Fruit fly (Drosophila melanogaster) whole organism, embryonic: ENCODE data around the gene CG5068.

Experiments
- Asciz ChIP-seq: fragments of 200-800 bp; sonication (Bioruptor generic); optimal IDR thresholded peaks from 2 replicates; lab custom pipeline; 2017; ENCODE audit warnings: missing biosample characterization, mild to moderate bottlenecking, missing genetic modification characterization, missing genetic modification reagents
- C15 ChIP-seq: fragments of 200-800 bp; sonication (Bioruptor generic); IDR thresholded peaks from 3 replicates; pipeline ENCODE4 v1.3.6; 2022; ENCODE audit warnings: missing biosample characterization, missing genetic modification characterization
- CG10274 ChIP-seq: fragments of 200-800 bp; sonication (Bioruptor generic); optimal IDR thresholded peaks from 3 replicates; lab custom pipeline; 2017; ENCODE audit warnings: missing biosample characterization, mild to moderate bottlenecking, missing genetic modification characterization
- CG10543 ChIP-seq: fragments of 200-800 bp; sonication (Bioruptor generic); optimal IDR thresholded peaks from 3 replicates; lab custom pipeline; 2017; ENCODE audit warnings: missing biosample characterization, mild to moderate bottlenecking, missing genetic modification characterization, moderate library complexity
- CG12391 ChIP-seq: fragments of 200-800 bp; sonication (Bioruptor generic); optimal IDR thresholded peaks from 3 replicates; lab custom pipeline; 2018; ENCODE audit warnings: missing biosample characterization, mild to moderate bottlenecking, missing genetic modification characterization, moderate library complexity
- CG12769 ChIP-seq: fragments of 200-800 bp; sonication (Bioruptor generic); optimal IDR thresholded peaks from 2 replicates; lab custom pipeline; 2019; ENCODE audit warnings: missing biosample characterization, mild to moderate bottlenecking, missing genetic modification characterization, moderate library complexity
- CG15073 ChIP-seq: fragments of 200-800 bp; sonication (Bioruptor generic); optimal IDR thresholded peaks from 2 replicates; lab custom pipeline; 2016; ENCODE audit warnings: missing biosample characterization, missing genetic modification characterization
- CG15601 ChIP-seq: fragments of 200-800 bp; sonication (Bioruptor generic); optimal IDR thresholded peaks from 3 replicates; lab custom pipeline; 2019; ENCODE audit warnings: missing biosample characterization, mild to moderate bottlenecking, missing genetic modification characterization, moderate library complexity
- CG1603 ChIP-seq: fragments of 200-800 bp; sonication (Bioruptor generic); optimal IDR thresholded peaks from 2 replicates; lab custom pipeline; 2019; ENCODE audit warnings: missing biosample characterization, mild to moderate bottlenecking, missing genetic modification characterization, moderate library complexity
- CG16779 ChIP-seq: fragments of 200-800 bp; sonication (Bioruptor generic); IDR thresholded peaks from 2 replicates; pipeline ENCODE4 v1.3.6; 2022; ENCODE audit warnings: missing biosample characterization, missing genetic modification characterization
- CG17612 ChIP-seq: fragments of 200-800 bp; sonication (Bioruptor generic); IDR thresholded peaks from 2 replicates; pipeline ENCODE4 v1.3.6; 2022; ENCODE audit warnings: missing biosample characterization, missing genetic modification characterization
- CG2116 ChIP-seq: fragments of 200-800 bp; sonication (Bioruptor generic); optimal IDR thresholded peaks from 3 replicates; lab custom pipeline; 2018; ENCODE audit warnings: missing biosample characterization, mild to moderate bottlenecking, missing genetic modification characterization
- CG34224 ChIP-seq: fragments of 200-800 bp; sonication (Bioruptor generic); IDR thresholded peaks from 3 replicates; pipeline ENCODE4 v1.3.6; 2022; ENCODE audit warnings: missing biosample characterization, missing genetic modification characterization; ENCODE audit not compliant: partially characterized antibody
- CG3995 ChIP-seq: fragments of 200-800 bp; sonication (Bioruptor generic); optimal IDR thresholded peaks from 3 replicates; lab custom pipeline; 2016; ENCODE audit warnings: missing biosample characterization, missing genetic modification characterization
- CG42726 ChIP-seq: fragments of 200-800 bp; sonication (Bioruptor generic); IDR thresholded peaks from 2 replicates; pipeline ENCODE4 v1.3.6; 2022; ENCODE audit warnings: missing biosample characterization, missing genetic modification characterization; ENCODE audit not compliant: partially characterized antibody
- CG4854 ChIP-seq: fragments of 200-800 bp; sonication (Bioruptor generic); optimal IDR thresholded peaks from 2 replicates; lab custom pipeline; 2016; ENCODE audit warnings: missing biosample characterization, missing genetic modification characterization, inconsistent platforms
- CG6854 ChIP-seq: fragments of 200-800 bp; sonication (Bioruptor generic); optimal IDR thresholded peaks from 3 replicates; lab custom pipeline; 2017; ENCODE audit warnings: missing biosample characterization, mild to moderate bottlenecking, missing genetic modification characterization
- CG7928 ChIP-seq: fragments of 200-800 bp; sonication (Bioruptor generic); optimal IDR thresholded peaks from 2 replicates; lab custom pipeline; 2017; ENCODE audit warnings: missing biosample characterization, mild to moderate bottlenecking, missing genetic modification characterization
- CG9932 ChIP-seq: fragments of 200-800 bp; sonication (Bioruptor generic); IDR thresholded peaks from 2 replicates; pipeline ENCODE4 v1.3.6; 2022; ENCODE audit warnings: missing biosample characterization, missing genetic modification characterization
- CrebB ChIP-seq: fragments of 200-800 bp; sonication (Bioruptor generic); optimal IDR thresholded peaks from 3 replicates; lab custom pipeline; 2018; ENCODE audit warnings: missing biosample characterization, mild to moderate bottlenecking, missing genetic modification characterization
- D ChIP-seq, 2 experiments: fragments of 200-800 bp in 1 of 2; fragments of >200 bp in 1 of 2; sonication (Bioruptor generic) in 1 of 2; optimal IDR thresholded peaks; 2 replicates in 1 of 2; 3 replicates in 1 of 2; lab custom pipeline; 2017; ENCODE audit warnings: mild to moderate bottlenecking in 1 of 2, missing biosample characterization in 1 of 2, missing genetic modification characterization in 1 of 2, missing genetic modification reagents in 1 of 2
- D19B ChIP-seq: fragments of 200-800 bp; sonication (Bioruptor generic); optimal IDR thresholded peaks from 2 replicates; lab custom pipeline; 2017; ENCODE audit warnings: missing biosample characterization, mild to moderate bottlenecking, missing genetic modification characterization
- Eip74EF ChIP-seq, 2 experiments: fragments of 200-800 bp in 1 of 2; fragments of >200 bp in 1 of 2; sonication (Bioruptor generic) in 1 of 2; optimal IDR thresholded peaks; 2 replicates each; lab custom pipeline; 2017 to 2019; ENCODE audit warnings: missing biosample characterization in 2 of 2, missing genetic modification characterization in 2 of 2, mild to moderate bottlenecking in 1 of 2, moderate library complexity in 1 of 2
- HLH4C ChIP-seq: fragments of 200-800 bp; sonication (Bioruptor generic); IDR thresholded peaks from 3 replicates; pipeline ENCODE4 v1.3.6; 2022; ENCODE audit warnings: missing biosample characterization, missing genetic modification characterization; ENCODE audit not compliant: partially characterized antibody
- HLHmδ ChIP-seq: fragments of 200-800 bp; sonication (Bioruptor generic); optimal IDR thresholded peaks from 2 replicates; lab custom pipeline; 2018; ENCODE audit warnings: missing biosample characterization, mild to moderate bottlenecking, missing genetic modification characterization, moderate library complexity
- Hr51 ChIP-seq, 2 experiments: fragments of 200-800 bp; sonication (Bioruptor generic); optimal IDR thresholded peaks; 2 replicates in 1 of 2; 3 replicates in 1 of 2; lab custom pipeline; 2016 to 2018; ENCODE audit warnings: missing biosample characterization in 2 of 2, missing genetic modification characterization in 2 of 2, mild to moderate bottlenecking in 1 of 2, moderate library complexity in 1 of 2
- NC2β ChIP-seq: fragments of 200-800 bp; sonication (Bioruptor generic); optimal IDR thresholded peaks from 2 replicates; lab custom pipeline; 2016; ENCODE audit warnings: missing biosample characterization, missing genetic modification characterization
- Nf-YA ChIP-seq: fragments of 200-800 bp; sonication (Bioruptor generic); IDR thresholded peaks from 2 replicates; pipeline ENCODE4 v1.3.6; 2022; ENCODE audit warnings: missing biosample characterization, missing genetic modification characterization
- Nf-YB ChIP-seq: fragments of 200-800 bp; sonication (Bioruptor generic); optimal IDR thresholded peaks from 3 replicates; lab custom pipeline; 2019; ENCODE audit warnings: missing biosample characterization, mild to moderate bottlenecking, missing genetic modification characterization, moderate library complexity
- Nf-YC ChIP-seq: fragments of 200-800 bp; optimal IDR thresholded peaks from 3 replicates; lab custom pipeline; 2019; ENCODE audit warnings: missing biosample characterization, mild to moderate bottlenecking, missing genetic modification characterization, moderate library complexity
- PHDP ChIP-seq: fragments of 200-800 bp; sonication (Bioruptor generic); optimal IDR thresholded peaks from 3 replicates; lab custom pipeline; 2018; ENCODE audit warnings: missing biosample characterization, mild to moderate bottlenecking, missing genetic modification characterization, moderate library complexity
- abd-A ChIP-seq: fragments of 200-800 bp; sonication (Bioruptor generic); optimal IDR thresholded peaks from 3 replicates; lab custom pipeline; 2019; ENCODE audit warnings: missing biosample characterization, mild to moderate bottlenecking, missing genetic modification characterization, moderate library complexity
- amos ChIP-seq: fragments of 200-800 bp; sonication (Bioruptor generic); IDR thresholded peaks from 2 replicates; pipeline ENCODE4 v1.3.6; 2022; ENCODE audit warnings: missing biosample characterization, missing genetic modification characterization; ENCODE audit not compliant: partially characterized antibody
- bab2 ChIP-seq: fragments of 200-800 bp; sonication (Bioruptor generic); optimal IDR thresholded peaks from 2 replicates; lab custom pipeline; 2016; ENCODE audit warnings: missing biosample characterization, missing genetic modification characterization
- cad ChIP-seq: fragments of >200 bp; optimal IDR thresholded peaks from 2 replicates; lab custom pipeline; 2017; ENCODE audit warnings: missing biosample characterization, missing genetic modification characterization
- ci ChIP-seq: fragments of 200-800 bp; sonication (Bioruptor generic); IDR thresholded peaks from 3 replicates; pipeline ENCODE4 v1.3.6; 2022; ENCODE audit warnings: missing biosample characterization, missing genetic modification characterization
- gce ChIP-seq: fragments of 200-800 bp; sonication (Bioruptor generic); IDR thresholded peaks from 3 replicates; pipeline ENCODE4 v1.3.6; 2022; ENCODE audit warnings: missing biosample characterization, missing genetic modification characterization
- gfzf ChIP-seq: fragments of 200-800 bp; sonication (Bioruptor generic); optimal IDR thresholded peaks from 2 replicates; lab custom pipeline; 2016; ENCODE audit warnings: missing biosample characterization, mild to moderate bottlenecking, missing genetic modification characterization, moderate library complexity
- kni ChIP-seq: fragments of 200-800 bp; sonication (Bioruptor generic); optimal IDR thresholded peaks from 3 replicates; lab custom pipeline; 2017; ENCODE audit warnings: mild to moderate bottlenecking, missing biosample characterization, missing genetic modification reagents, missing genetic modification characterization
- lov ChIP-seq, 2 experiments: fragments of 200-800 bp in 1 of 2; fragments of >200 bp in 1 of 2; sonication (Bioruptor generic) in 1 of 2; IDR thresholded peaks in 1 of 2; optimal IDR thresholded peaks in 1 of 2; 2 replicates in 1 of 2; 3 replicates in 1 of 2; pipeline versions ENCODE4 v1.3.6 to Lab custom; 2017 to 2022; ENCODE audit warnings: missing biosample characterization in 1 of 2, missing genetic modification characterization in 1 of 2
- oc ChIP-seq: fragments of 200-800 bp; sonication (Bioruptor generic); optimal IDR thresholded peaks from 2 replicates; lab custom pipeline; 2018; ENCODE audit warnings: missing biosample characterization, mild to moderate bottlenecking, missing genetic modification characterization, moderate library complexity
- run ChIP-seq: fragments of 200-800 bp; sonication (Bioruptor generic); optimal IDR thresholded peaks from 3 replicates; lab custom pipeline; 2018; ENCODE audit warnings: missing biosample characterization, mild to moderate bottlenecking, missing genetic modification characterization
- tap ChIP-seq: fragments of 200-800 bp; optimal IDR thresholded peaks from 3 replicates; lab custom pipeline; 2019; ENCODE audit warnings: missing biosample characterization, mild to moderate bottlenecking, missing genetic modification characterization, moderate library complexity
- tll ChIP-seq, 2 experiments: fragments of 200-800 bp in 1 of 2; fragments of >200 bp in 1 of 2; sonication (Bioruptor generic) in 1 of 2; optimal IDR thresholded peaks; 2 replicates each; lab custom pipeline; 2017 to 2019; ENCODE audit warnings: missing biosample characterization in 2 of 2, missing genetic modification characterization in 2 of 2, mild to moderate bottlenecking in 1 of 2, moderate library complexity in 1 of 2
- twi ChIP-seq: fragments of 200-800 bp; optimal IDR thresholded peaks from 2 replicates; lab custom pipeline; 2019; ENCODE audit warnings: missing biosample characterization, mild to moderate bottlenecking, missing genetic modification characterization, moderate library complexity
- zen ChIP-seq: fragments of 200-800 bp; sonication (Bioruptor generic); optimal IDR thresholded peaks from 3 replicates; lab custom pipeline; 2018; ENCODE audit warnings: missing biosample characterization, mild to moderate bottlenecking, missing genetic modification characterization, moderate library complexity

The CG5068 gene

DNA sequence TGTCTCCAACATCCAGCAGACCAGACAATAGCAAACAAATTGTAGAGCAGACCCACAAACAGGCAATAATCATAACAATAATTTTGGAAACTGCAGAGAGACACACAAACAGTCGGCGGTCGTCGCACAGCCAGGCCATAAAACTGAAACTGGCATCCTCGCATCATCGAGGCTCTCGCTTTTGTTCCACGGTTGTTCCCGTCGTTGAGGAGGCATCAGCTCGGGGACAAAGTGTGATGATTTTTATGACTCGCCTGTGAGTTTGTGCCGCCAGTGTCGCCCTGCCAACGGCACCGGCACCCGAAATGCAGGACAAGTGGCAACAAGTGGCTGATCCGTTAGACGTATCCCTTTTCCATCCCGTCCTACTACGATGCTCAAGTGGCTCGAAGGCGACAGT is 16.9 kb downstream of the CG5068 start:
- no peak for TF ChIP-seq ci (GFP tag; lab: Robert Waterston, UW)
- TF ChIP-seq CrebB (tag; lab: Kevin White, UChicago), result no peak
- TF ChIP-seq Asciz, result no peak
- TF ChIP-seq CG15073 (GFP tag; lab: Kevin White, UChicago), result peak; percentile 84
- no peak for TF ChIP-seq CG12391 (tag; lab: Kevin White, UChicago)
- peak; percentile 71 for TF ChIP-seq D (optimal IDR thresholded peaks at IDR 0.05; lab: Kevin White, UChicago)
- no peak for TF ChIP-seq D (GFP tag; optimal IDR thresholded peaks at IDR 0.05; lab: Kevin White, UChicago)
- TF ChIP-seq kni, result peak; percentile 21
- TF ChIP-seq CG9932 (GFP tag; lab: Robert Waterston, UW), result 0 out of 2 replicates have a peak, but pooled peaks have one; percentile 19
- TF ChIP-seq CG17612 (GFP tag; lab: Robert Waterston, UW), result no peak
- TF ChIP-seq zen (tag; lab: Kevin White, UChicago), result peak; percentile 90
- peak; percentile 94 for TF ChIP-seq cad (GFP tag; lab: Kevin White, UChicago)
- TF ChIP-seq tll (GFP tag; optimal IDR thresholded peaks at IDR 0.05; lab: Kevin White, UChicago), result peak in 1 of 2 experiments; percentile 61
- peak; percentile 3 for TF ChIP-seq twi (tag; lab: Kevin White, UChicago)
- no peak for TF ChIP-seq PHDP (tag; lab: Kevin White, UChicago)
- TF ChIP-seq abd-A (tag; lab: Kevin White, UChicago), result peak; percentile 4
- no peak for TF ChIP-seq CG15601 (tag; lab: Kevin White, UChicago)
- no peak for TF ChIP-seq CG10274 (GFP tag; lab: Kevin White, UChicago)
- TF ChIP-seq Hr51 (GFP tag; optimal IDR thresholded peaks at IDR 0.05; lab: Kevin White, UChicago), result no peak
- TF ChIP-seq NC2β (GFP tag; lab: Kevin White, UChicago), result no peak
- 0 out of 2 replicates have a peak, but pooled peaks have one; percentile 3 for TF ChIP-seq CG16779
- TF ChIP-seq, all 482 proteins: peak for 10

dm6 chr3L:9004788-9005246 is 18.3 kb downstream of the CG5068 start, which contains the start of gene Doc3:
Gene Doc3 (plus strand): TSS chr3L:9005196.
- TF ChIP-seq amos, result 0 out of 2 replicates have a peak, but pooled peaks have one; percentile 7
- TF ChIP-seq CG42726 (GFP tag; lab: Robert Waterston, UW), result no peak
- no peak for TF ChIP-seq CG7928 (GFP tag; lab: Kevin White, UChicago)
- peak; percentile 66 for TF ChIP-seq twi (tag; lab: Kevin White, UChicago)
- no peak for TF ChIP-seq CG3995
- TF ChIP-seq run (tag; lab: Kevin White, UChicago), result no peak
- no peak for TF ChIP-seq CG6854 (GFP tag; lab: Kevin White, UChicago)
- peak; percentile 79 for TF ChIP-seq CG12769
- TF ChIP-seq oc (tag; lab: Kevin White, UChicago), result peak; percentile 59
- no peak for TF ChIP-seq gce
- TF ChIP-seq gfzf (GFP tag; lab: Kevin White, UChicago), result no peak
- no peak for TF ChIP-seq CG1603
- TF ChIP-seq tap, result no peak
- no peak for TF ChIP-seq CG2116 (GFP tag; lab: Kevin White, UChicago)
- peak; percentile 98 for TF ChIP-seq Nf-YA (GFP tag; lab: Robert Waterston, UW)
- no peak for TF ChIP-seq C15 (GFP tag; lab: Robert Waterston, UW)
- 0 out of 3 replicates have a peak, but pooled peaks have one; percentile 41 for TF ChIP-seq HLH4C (GFP tag; lab: Robert Waterston, UW)
- TF ChIP-seq lov (optimal IDR thresholded peaks at IDR 0.05; lab: Kevin White, UChicago), result no peak
- TF ChIP-seq lov (GFP tag; IDR thresholded peaks at IDR 0.05; lab: Robert Waterston, UW), result 0 out of 3 replicates have a peak, but pooled peaks have one; percentile 28
- no peak for TF ChIP-seq tll (GFP tag; optimal IDR thresholded peaks at IDR 0.05; lab: Kevin White, UChicago)
- TF ChIP-seq HLHmδ, result peak; percentile 38
- peak; percentile 39; the same call in 1 of the 3 replicates for TF ChIP-seq ci (GFP tag; lab: Robert Waterston, UW)
- no peak for TF ChIP-seq bab2 (GFP tag; lab: Kevin White, UChicago)
- no peak for TF ChIP-seq D19B
- peak; percentile 99 for TF ChIP-seq Nf-YC (tag; lab: Kevin White, UChicago)
- TF ChIP-seq Nf-YB, result peak; percentile 100
- no peak for TF ChIP-seq Eip74EF (GFP tag; optimal IDR thresholded peaks at IDR 0.05; lab: Kevin White, UChicago)
- no peak for TF ChIP-seq CG4854
- peak; percentile 70 for TF ChIP-seq CG10543 (GFP tag; lab: Kevin White, UChicago)
- TF ChIP-seq CG34224, result 0 out of 3 replicates have a peak, but pooled peaks have one; percentile 17
